Fruit fly (Drosophila melanogaster) whole organism, embryonic: ENCODE measurements around the gene CG14088.

Experiments used
- Asciz ChIP-seq: fragments of 200-800 bp; sonication (Bioruptor generic); optimal IDR thresholded peaks from 2 replicates; lab custom pipeline; 2017; ENCODE audit warnings: missing biosample characterization, mild to moderate bottlenecking, missing genetic modification characterization, missing genetic modification reagents
- Atf3 ChIP-seq: fragments of 200-800 bp; sonication (Bioruptor generic); optimal IDR thresholded peaks from 3 replicates; lab custom pipeline; 2016; ENCODE audit warnings: missing biosample characterization, missing genetic modification characterization
- CG10462 ChIP-seq: fragments of 200-800 bp; sonication (Bioruptor generic); optimal IDR thresholded peaks from 2 replicates; lab custom pipeline; 2016; ENCODE audit warnings: missing biosample characterization, missing genetic modification characterization
- CG12744 ChIP-seq: fragments of 200-800 bp; sonication (Bioruptor generic); optimal IDR thresholded peaks from 2 replicates; lab custom pipeline; 2016; ENCODE audit warnings: missing biosample characterization, missing genetic modification characterization
- CG12769 ChIP-seq: fragments of 200-800 bp; sonication (Bioruptor generic); optimal IDR thresholded peaks from 2 replicates; lab custom pipeline; 2019; ENCODE audit warnings: missing biosample characterization, mild to moderate bottlenecking, missing genetic modification characterization, moderate library complexity
- CG13424 ChIP-seq: fragments of 200-800 bp; sonication (Bioruptor generic); optimal IDR thresholded peaks from 2 replicates; lab custom pipeline; 2019; ENCODE audit warnings: missing biosample characterization, mild to moderate bottlenecking, missing genetic modification characterization, moderate library complexity
- CG14965 ChIP-seq: fragments of 200-800 bp; sonication (Bioruptor generic); optimal IDR thresholded peaks from 2 replicates; lab custom pipeline; 2016; ENCODE audit warnings: missing biosample characterization, missing genetic modification characterization, borderline replicate concordance
- CG15601 ChIP-seq: fragments of 200-800 bp; sonication (Bioruptor generic); optimal IDR thresholded peaks from 3 replicates; lab custom pipeline; 2019; ENCODE audit warnings: missing biosample characterization, mild to moderate bottlenecking, missing genetic modification characterization, moderate library complexity
- CG1647 ChIP-seq: fragments of 200-800 bp; sonication (Bioruptor generic); optimal IDR thresholded peaks from 3 replicates; lab custom pipeline; 2016; ENCODE audit warnings: missing biosample characterization, missing genetic modification characterization
- CG16815 ChIP-seq: fragments of 200-800 bp; sonication (Bioruptor generic); optimal IDR thresholded peaks from 3 replicates; lab custom pipeline; 2017; ENCODE audit warnings: missing biosample characterization, mild to moderate bottlenecking, missing genetic modification characterization
- CG17186 ChIP-seq: fragments of 200-800 bp; sonication (Bioruptor generic); optimal IDR thresholded peaks from 3 replicates; lab custom pipeline; 2017; ENCODE audit warnings: missing biosample characterization, missing genetic modification reagents, missing genetic modification characterization
- CG18011 ChIP-seq: fragments of 200-800 bp; sonication (Bioruptor generic); optimal IDR thresholded peaks from 2 replicates; lab custom pipeline; 2017; ENCODE audit warnings: missing biosample characterization, missing genetic modification characterization, mild to moderate bottlenecking, moderate library complexity, missing genotype
- CG31388 ChIP-seq: fragments of 200-800 bp; sonication (Bioruptor generic); optimal IDR thresholded peaks from 2 replicates; lab custom pipeline; 2016; ENCODE audit warnings: missing biosample characterization, missing genetic modification characterization
- CG33213 ChIP-seq: fragments of 200-800 bp; sonication (Bioruptor generic); optimal IDR thresholded peaks from 3 replicates; lab custom pipeline; 2016; ENCODE audit warnings: missing biosample characterization, missing genetic modification characterization
- CG33557 ChIP-seq: fragments of 200-800 bp; sonication (Bioruptor generic); optimal IDR thresholded peaks from 2 replicates; lab custom pipeline; 2019; ENCODE audit warnings: missing biosample characterization, mild to moderate bottlenecking, missing genetic modification characterization, moderate library complexity
- CG3726 ChIP-seq: fragments of 200-800 bp; sonication (Bioruptor generic); IDR thresholded peaks from 3 replicates; pipeline ENCODE4, ENCODE4 v1.3.6; 2022; ENCODE audit warnings: missing biosample characterization, missing genetic modification characterization
- CG4730 ChIP-seq: fragments of 200-800 bp; sonication (Bioruptor generic); IDR thresholded peaks from 2 replicates; pipeline ENCODE4 v1.3.6; 2022; ENCODE audit warnings: missing biosample characterization, missing genetic modification characterization
- CG7963 ChIP-seq: fragments of 200-800 bp; sonication (Bioruptor generic); IDR thresholded peaks from 3 replicates; pipeline ENCODE4 v1.3.6; 2022; ENCODE audit warnings: missing biosample characterization, missing genetic modification characterization; ENCODE audit not compliant: partially characterized antibody
- Chrac-16 ChIP-seq: fragments of 200-800 bp; sonication (Bioruptor generic); optimal IDR thresholded peaks from 3 replicates; lab custom pipeline; 2016; ENCODE audit warnings: missing biosample characterization, missing genetic modification characterization
- D ChIP-seq, 2 experiments: fragments of 200-800 bp in 1 of 2; fragments of >200 bp in 1 of 2; sonication (Bioruptor generic) in 1 of 2; optimal IDR thresholded peaks; 2 replicates in 1 of 2; 3 replicates in 1 of 2; lab custom pipeline; 2017; ENCODE audit warnings: mild to moderate bottlenecking in 1 of 2, missing biosample characterization in 1 of 2, missing genetic modification characterization in 1 of 2, missing genetic modification reagents in 1 of 2
- D19A ChIP-seq: fragments of 200-800 bp; optimal IDR thresholded peaks from 3 replicates; lab custom pipeline; 2019; ENCODE audit warnings: missing biosample characterization, mild to moderate bottlenecking, missing genetic modification characterization, moderate library complexity
- ERR ChIP-seq: fragments of 200-800 bp; sonication (Bioruptor generic); optimal IDR thresholded peaks from 2 replicates; lab custom pipeline; 2016; ENCODE audit warnings: missing biosample characterization, missing genetic modification characterization
- Kr ChIP-seq: fragments of 200-800 bp; sonication (Bioruptor generic); optimal IDR thresholded peaks from 2 replicates; lab custom pipeline; 2017; ENCODE audit warnings: missing biosample characterization, mild to moderate bottlenecking, missing genetic modification characterization
- Neu2 ChIP-seq: fragments of 200-800 bp; sonication (Bioruptor generic); optimal IDR thresholded peaks from 3 replicates; lab custom pipeline; 2016; ENCODE audit warnings: missing biosample characterization, missing genetic modification characterization, borderline replicate concordance
- NfI ChIP-seq: fragments of 200-800 bp; sonication (Bioruptor generic); optimal IDR thresholded peaks from 3 replicates; lab custom pipeline; 2018; ENCODE audit warnings: missing biosample characterization, mild to moderate bottlenecking, missing genetic modification characterization, moderate library complexity
- Pdp1 ChIP-seq, 2 experiments: fragments of 200-800 bp; sonication (Bioruptor generic); optimal IDR thresholded peaks; 3 replicates each; lab custom pipeline; 2016; ENCODE audit warnings: missing biosample characterization in 2 of 2, missing genetic modification characterization in 2 of 2, mild to moderate bottlenecking in 1 of 2, moderate library complexity in 1 of 2
- Side ChIP-seq: fragments of 200-800 bp; sonication (Bioruptor generic); optimal IDR thresholded peaks from 2 replicates; lab custom pipeline; 2016; ENCODE audit warnings: missing biosample characterization, missing genetic modification characterization
- Spps ChIP-seq: fragments of 200-800 bp; sonication (Bioruptor generic); optimal IDR thresholded peaks from 2 replicates; lab custom pipeline; 2018; ENCODE audit warnings: missing biosample characterization, mild to moderate bottlenecking, missing genetic modification characterization
- Sry-δ ChIP-seq: fragments of 200-800 bp; sonication (Bioruptor generic); optimal IDR thresholded peaks from 2 replicates; lab custom pipeline; 2016; ENCODE audit warnings: missing biosample characterization, missing genetic modification characterization
- Trl ChIP-seq, 3 experiments: fragments of >200 bp in 2 of 3; fragments of 200-800 bp in 1 of 3; sonication (Bioruptor generic) in 1 of 3; optimal IDR thresholded peaks; 2 replicates in 1 of 3; 3 replicates in 2 of 3; lab custom pipeline; 2016 to 2017; ENCODE audit warnings: missing biosample characterization in 1 of 3, missing genetic modification characterization in 1 of 3
- ac ChIP-seq: fragments of 200-800 bp; sonication (Bioruptor generic); optimal IDR thresholded peaks from 3 replicates; lab custom pipeline; 2017; ENCODE audit warnings: missing biosample characterization, mild to moderate bottlenecking, missing genetic modification characterization
- ap ChIP-seq: fragments of 200-800 bp; sonication (Bioruptor generic); IDR thresholded peaks from 2 replicates; pipeline ENCODE4 v1.3.6; 2022; ENCODE audit warnings: missing biosample characterization, missing genetic modification characterization
- ash1 ChIP-seq: fragments of 200-800 bp; sonication (Bioruptor generic); optimal IDR thresholded peaks from 2 replicates; lab custom pipeline; 2018; ENCODE audit warnings: missing biosample characterization, mild to moderate bottlenecking, missing genetic modification characterization
- az2 ChIP-seq: fragments of 200-800 bp; sonication (Bioruptor generic); optimal IDR thresholded peaks from 3 replicates; lab custom pipeline; 2016; ENCODE audit warnings: missing biosample characterization, missing genetic modification characterization
- btn ChIP-seq: fragments of 200-800 bp; sonication (Bioruptor generic); optimal IDR thresholded peaks from 2 replicates; lab custom pipeline; 2016; ENCODE audit warnings: missing biosample characterization, missing genetic modification characterization
- chif ChIP-seq, 2 experiments: fragments of 200-800 bp; sonication (Bioruptor generic); optimal IDR thresholded peaks; 3 replicates each; lab custom pipeline; 2016; ENCODE audit warnings: missing biosample characterization in 2 of 2, missing genetic modification characterization in 2 of 2
- esg ChIP-seq: fragments of 200-800 bp; sonication (Bioruptor generic); conservative IDR thresholded peaks from 2 replicates; pipeline ENCODE4 v1.3.6; 2022; ENCODE audit warnings: missing biosample characterization, missing genetic modification characterization
- fru ChIP-seq: fragments of >200 bp; optimal IDR thresholded peaks from 2 replicates; lab custom pipeline; 2017
- gcm ChIP-seq: fragments of 200-800 bp; sonication (Bioruptor generic); optimal IDR thresholded peaks from 2 replicates; lab custom pipeline; 2019; ENCODE audit warnings: missing biosample characterization, mild to moderate bottlenecking, missing genetic modification characterization, moderate library complexity
- gsb ChIP-seq: fragments of 200-800 bp; sonication (Bioruptor generic); IDR thresholded peaks from 2 replicates; pipeline ENCODE4 v1.3.6; 2022; ENCODE audit warnings: missing biosample characterization, missing genetic modification characterization
- jumu ChIP-seq: fragments of 200-800 bp; sonication (Bioruptor generic); optimal IDR thresholded peaks from 3 replicates; lab custom pipeline; 2016; ENCODE audit warnings: missing biosample characterization, missing genetic modification characterization
- mld ChIP-seq: fragments of 200-800 bp; sonication (Bioruptor generic); IDR thresholded peaks from 3 replicates; pipeline ENCODE4 v1.3.6; 2022; ENCODE audit warnings: missing biosample characterization, missing genetic modification characterization; ENCODE audit not compliant: partially characterized antibody
- nmo ChIP-seq: fragments of 200-800 bp; sonication (Bioruptor generic); optimal IDR thresholded peaks from 2 replicates; lab custom pipeline; 2018; ENCODE audit warnings: missing biosample characterization, mild to moderate bottlenecking, missing genetic modification characterization, moderate library complexity
- nom ChIP-seq: fragments of 200-800 bp; sonication (Bioruptor generic); optimal IDR thresholded peaks from 2 replicates; lab custom pipeline; 2017; ENCODE audit warnings: missing biosample characterization, missing genetic modification characterization, mild to moderate bottlenecking, moderate library complexity, missing genetic modification reagents
- seq ChIP-seq: fragments of 200-800 bp; sonication (Bioruptor generic); IDR thresholded peaks from 2 replicates; pipeline ENCODE4 v1.3.6; 2022; ENCODE audit warnings: missing biosample characterization, missing genetic modification characterization
- sima ChIP-seq: fragments of 200-800 bp; sonication (Bioruptor generic); optimal IDR thresholded peaks from 2 replicates; lab custom pipeline; 2016; ENCODE audit warnings: missing biosample characterization, missing genetic modification characterization
- sqz ChIP-seq: fragments of 200-800 bp; sonication (Bioruptor generic); optimal IDR thresholded peaks from 3 replicates; lab custom pipeline; 2018; ENCODE audit warnings: missing biosample characterization, mild to moderate bottlenecking, missing genetic modification characterization
- tin ChIP-seq: fragments of 200-800 bp; sonication (Bioruptor generic); optimal IDR thresholded peaks from 3 replicates; lab custom pipeline; 2016; ENCODE audit warnings: missing biosample characterization, missing genetic modification characterization
- wdn ChIP-seq: fragments of 200-800 bp; sonication (Bioruptor generic); IDR thresholded peaks from 2 replicates; pipeline ENCODE4 v1.3.6; 2022; ENCODE audit warnings: missing biosample characterization, missing genetic modification characterization
- wek ChIP-seq: fragments of 200-800 bp; sonication (Bioruptor generic); optimal IDR thresholded peaks from 3 replicates; lab custom pipeline; 2018; ENCODE audit warnings: missing biosample characterization, mild to moderate bottlenecking, missing genetic modification characterization, moderate library complexity

The CG14088 gene

dm6 chr3L:19294235-19294612, 23.8 kb upstream of the CG14088 start, which contains the start of gene fal (continued):
- TF ChIP-seq CG16815 (GFP tag; lab: Kevin White, UChicago) (no peak), CG7963 (GFP tag; lab: Robert Waterston, UW) (0 out of 3 replicates have a peak, but pooled peaks have one; percentile 32), jumu (GFP tag; lab: Kevin White, UChicago) (no peak), ERR (GFP tag; lab: Kevin White, UChicago) (no peak), sqz (GFP tag; lab: Kevin White, UChicago) (no peak), Sry-δ (GFP tag; lab: Kevin White, UChicago) (peak; percentile 90), CG10462 (GFP tag; lab: Kevin White, UChicago) (no peak), fru (lab: Kevin White, UChicago) (no peak), esg (no peak), NfI (GFP tag; lab: Kevin White, UChicago) (no peak), CG14965 (GFP tag; lab: Kevin White, UChicago) (no peak), nmo (GFP tag; lab: Kevin White, UChicago) (peak; percentile 63), CG13424 (no peak), CG12769 (no peak), gsb (no peak), tin (peak; percentile 26), wdn (GFP tag; lab: Robert Waterston, UW) (no peak), Pdp1 (GFP tag; optimal IDR thresholded peaks at IDR 0.05; lab: Kevin White, UChicago) (peak in 1 of 2 experiments; percentile 19), btn (GFP tag; lab: Kevin White, UChicago) (no peak), CG18011 (GFP tag; lab: Kevin White, UChicago) (no peak), CG12744 (GFP tag; lab: Kevin White, UChicago) (no peak), ash1 (GFP tag; lab: Kevin White, UChicago) (no peak), Asciz (GFP tag; lab: Kevin White, UChicago) (no peak), sima (no peak), Trl (optimal IDR thresholded peaks at IDR 0.05; lab: Kevin White, UChicago) (no peak), Trl (GFP tag; optimal IDR thresholded peaks at IDR 0.05; lab: Kevin White, UChicago) (no peak), mld (no peak), D19A (no peak), CG4730 (GFP tag; lab: Robert Waterston, UW) (peak; percentile 33; the same call in 1 of the 2 replicates), ap (no peak), CG1647 (GFP tag; lab: Kevin White, UChicago) (no peak), chif (GFP tag; optimal IDR thresholded peaks at IDR 0.05; lab: Kevin White, UChicago) (peak in 1 of 2 experiments; percentile 35), gcm (GFP tag; lab: Kevin White, UChicago) (no peak), Neu2 (GFP tag; lab: Kevin White, UChicago) (no peak), CG17186 (GFP tag; lab: Kevin White, UChicago) (no peak), CG33557 (GFP tag; lab: Kevin White, UChicago) (no peak), CG31388 (GFP tag; lab: Kevin White, UChicago) (no peak), Spps (tag; lab: Kevin White, UChicago) (no peak), Kr (GFP tag; lab: Kevin White, UChicago) (no peak), ac (GFP tag; lab: Kevin White, UChicago) (no peak), CG15601 (tag; lab: Kevin White, UChicago) (no peak), D (optimal IDR thresholded peaks at IDR 0.05; lab: Kevin White, UChicago) (no peak), D (GFP tag; optimal IDR thresholded peaks at IDR 0.05; lab: Kevin White, UChicago) (no peak), wek (GFP tag; lab: Kevin White, UChicago) (no peak), seq (no peak), Side (no peak), Chrac-16 (peak; percentile 9), nom (GFP tag; lab: Kevin White, UChicago) (no peak), az2 (GFP tag; lab: Kevin White, UChicago) (no peak), CG33213 (GFP tag; lab: Kevin White, UChicago) (peak; percentile 39), Atf3 (GFP tag; lab: Kevin White, UChicago) (no peak), CG3726 (no peak)
